Fruit fly (Drosophila melanogaster) whole organism, embryonic: ENCODE measurements around the gene Ir67b.
A peak's percentile ranks its signal among the peaks of the same experiment; 100 is the strongest.

ENCODE experiments used
- Blimp-1 ChIP-seq: fragments of 200-800 bp; sonication (Bioruptor generic); optimal IDR thresholded peaks from 3 replicates; lab custom pipeline; 2018; ENCODE audit warnings: missing biosample characterization, missing genetic modification characterization, mild to moderate bottlenecking, moderate library complexity, missing genetic modification reagents
- CG11504 ChIP-seq: fragments of 200-800 bp; sonication (Bioruptor generic); optimal IDR thresholded peaks from 3 replicates; lab custom pipeline; 2019; ENCODE audit warnings: missing biosample characterization, mild to moderate bottlenecking, missing genetic modification characterization, moderate library complexity
- CG15073 ChIP-seq: fragments of 200-800 bp; sonication (Bioruptor generic); optimal IDR thresholded peaks from 2 replicates; lab custom pipeline; 2016; ENCODE audit warnings: missing biosample characterization, missing genetic modification characterization
- CG1792 ChIP-seq: fragments of 200-800 bp; sonication (Bioruptor generic); optimal IDR thresholded peaks from 2 replicates; lab custom pipeline; 2016; ENCODE audit warnings: missing biosample characterization, missing genetic modification characterization
- CG18262 ChIP-seq: fragments of 200-800 bp; optimal IDR thresholded peaks from 3 replicates; lab custom pipeline; 2019; ENCODE audit warnings: missing biosample characterization, mild to moderate bottlenecking, missing genetic modification characterization, moderate library complexity
- CG2120 ChIP-seq: fragments of 200-800 bp; sonication (Bioruptor generic); optimal IDR thresholded peaks from 3 replicates; lab custom pipeline; 2016; ENCODE audit warnings: missing biosample characterization, missing genetic modification characterization
- CG2712 ChIP-seq: fragments of 200-800 bp; optimal IDR thresholded peaks from 3 replicates; lab custom pipeline; 2019; ENCODE audit warnings: missing biosample characterization, mild to moderate bottlenecking, missing genetic modification characterization, moderate library complexity
- CG4424 ChIP-seq: fragments of 200-800 bp; sonication (Bioruptor generic); optimal IDR thresholded peaks from 3 replicates; lab custom pipeline; 2016; ENCODE audit warnings: missing biosample characterization, missing genetic modification characterization
- CG6791 ChIP-seq: fragments of 200-800 bp; sonication (Bioruptor generic); IDR thresholded peaks from 3 replicates; pipeline ENCODE4 v1.3.6; 2022; ENCODE audit warnings: missing biosample characterization, missing genetic modification characterization; ENCODE audit not compliant: partially characterized antibody
- CG7786 ChIP-seq: fragments of 200-800 bp; sonication (Bioruptor generic); optimal IDR thresholded peaks from 2 replicates; lab custom pipeline; 2016; ENCODE audit warnings: missing biosample characterization, missing genetic modification characterization
- CG7963 ChIP-seq: fragments of 200-800 bp; sonication (Bioruptor generic); IDR thresholded peaks from 3 replicates; pipeline ENCODE4 v1.3.6; 2022; ENCODE audit warnings: missing biosample characterization, missing genetic modification characterization; ENCODE audit not compliant: partially characterized antibody
- CG8281 ChIP-seq: fragments of 200-800 bp; sonication (Bioruptor generic); optimal IDR thresholded peaks from 2 replicates; lab custom pipeline; 2018; ENCODE audit warnings: missing biosample characterization, mild to moderate bottlenecking, missing genetic modification characterization, moderate library complexity
- CG8478 ChIP-seq: fragments of >200 bp; optimal IDR thresholded peaks from 2 replicates; lab custom pipeline; 2018
- CG8765 ChIP-seq: fragments of 200-800 bp; sonication (Bioruptor generic); IDR thresholded peaks from 2 replicates; pipeline ENCODE4 v1.3.6; 2022; ENCODE audit warnings: missing biosample characterization, missing genetic modification characterization
- CG9876 ChIP-seq: fragments of 200-800 bp; sonication (Bioruptor generic); optimal IDR thresholded peaks from 2 replicates; lab custom pipeline; 2016; ENCODE audit warnings: missing biosample characterization, missing genetic modification characterization
- Chrac-16 ChIP-seq: fragments of 200-800 bp; sonication (Bioruptor generic); optimal IDR thresholded peaks from 3 replicates; lab custom pipeline; 2016; ENCODE audit warnings: missing biosample characterization, missing genetic modification characterization
- Ets65A ChIP-seq: fragments of 200-800 bp; sonication (Bioruptor generic); peaks from one replicate; lab custom pipeline; 2016; ENCODE audit warnings: missing biosample characterization, missing genetic modification characterization
- Hey ChIP-seq: fragments of 200-800 bp; sonication (Bioruptor generic); optimal IDR thresholded peaks from 3 replicates; lab custom pipeline; 2018; ENCODE audit warnings: missing biosample characterization, mild to moderate bottlenecking, missing genetic modification characterization
- Hsf ChIP-seq: fragments of 200-800 bp; sonication (Bioruptor generic); optimal IDR thresholded peaks from 3 replicates; lab custom pipeline; 2016; ENCODE audit warnings: missing biosample characterization, missing genetic modification characterization
- Oli ChIP-seq: fragments of 200-800 bp; sonication (Bioruptor generic); optimal IDR thresholded peaks from 2 replicates; lab custom pipeline; 2018; ENCODE audit warnings: missing biosample characterization, mild to moderate bottlenecking, missing genetic modification characterization, moderate library complexity
- Six4 ChIP-seq: fragments of 200-800 bp; sonication (Bioruptor generic); optimal IDR thresholded peaks from 2 replicates; lab custom pipeline; 2016; ENCODE audit warnings: missing biosample characterization, missing genetic modification characterization
- Xbp1 ChIP-seq: fragments of 200-800 bp; sonication (Bioruptor generic); optimal IDR thresholded peaks from 3 replicates; lab custom pipeline; 2016; ENCODE audit warnings: missing biosample characterization, mild to moderate bottlenecking, missing genetic modification characterization
- Xrp1 ChIP-seq: fragments of 200-800 bp; sonication (Bioruptor generic); IDR thresholded peaks from 2 replicates; pipeline ENCODE4 v1.3.6; 2022; ENCODE audit warnings: missing biosample characterization, missing genetic modification characterization
- abd-A ChIP-seq: fragments of 200-800 bp; sonication (Bioruptor generic); optimal IDR thresholded peaks from 3 replicates; lab custom pipeline; 2019; ENCODE audit warnings: missing biosample characterization, mild to moderate bottlenecking, missing genetic modification characterization, moderate library complexity
- aop ChIP-seq: fragments of 200-800 bp; sonication (Bioruptor generic); IDR thresholded peaks from 2 replicates; pipeline ENCODE4 v1.3.6; 2022; ENCODE audit warnings: missing biosample characterization, missing genetic modification characterization
- ara ChIP-seq: fragments of 200-800 bp; sonication (Bioruptor generic); IDR thresholded peaks from 2 replicates; pipeline ENCODE4 v1.3.6; 2022; ENCODE audit warnings: missing biosample characterization, missing genetic modification characterization
- bsh ChIP-seq, 2 experiments: fragments of 200-800 bp; sonication (Bioruptor generic); optimal IDR thresholded peaks; 2 replicates each; lab custom pipeline; 2017 to 2018; ENCODE audit warnings: mild to moderate bottlenecking in 2 of 2, missing biosample characterization in 2 of 2, missing genetic modification characterization in 2 of 2, moderate library complexity in 1 of 2
- chn ChIP-seq: fragments of 200-800 bp; sonication (Bioruptor generic); optimal IDR thresholded peaks from 2 replicates; lab custom pipeline; 2016; ENCODE audit warnings: missing biosample characterization, missing genetic modification characterization
- dan ChIP-seq: fragments of 200-800 bp; sonication (Bioruptor generic); IDR thresholded peaks from 2 replicates; pipeline ENCODE4 v1.3.6; 2022; ENCODE audit warnings: missing biosample characterization, missing genetic modification characterization
- dmrt11E ChIP-seq: fragments of 200-800 bp; sonication (Bioruptor generic); optimal IDR thresholded peaks from 3 replicates; lab custom pipeline; 2018; ENCODE audit warnings: missing biosample characterization, mild to moderate bottlenecking, missing genetic modification characterization, moderate library complexity
- fu2 ChIP-seq: fragments of 200-800 bp; sonication (Bioruptor generic); optimal IDR thresholded peaks from 2 replicates; lab custom pipeline; 2016; ENCODE audit warnings: missing biosample characterization, missing genetic modification characterization
- gem ChIP-seq: fragments of 200-800 bp; sonication (Bioruptor generic); optimal IDR thresholded peaks from 2 replicates; lab custom pipeline; 2019; ENCODE audit warnings: missing biosample characterization, mild to moderate bottlenecking, missing genetic modification characterization, moderate library complexity
- grau ChIP-seq: fragments of 200-800 bp; optimal IDR thresholded peaks from 3 replicates; lab custom pipeline; 2019; ENCODE audit warnings: missing biosample characterization, mild to moderate bottlenecking, missing genetic modification characterization, moderate library complexity
- gro ChIP-seq: fragments of 200-800 bp; sonication (Bioruptor generic); optimal IDR thresholded peaks from 2 replicates; lab custom pipeline; 2016; ENCODE audit warnings: missing biosample characterization, missing genetic modification characterization
- hbn ChIP-seq: fragments of 200-800 bp; sonication (Bioruptor generic); IDR thresholded peaks from 2 replicates; pipeline ENCODE4 v1.3.6; 2022; ENCODE audit warnings: missing biosample characterization, missing genetic modification characterization; ENCODE audit not compliant: partially characterized antibody
- kay ChIP-seq: fragments of 200-800 bp; sonication (Bioruptor generic); optimal IDR thresholded peaks from 2 replicates; lab custom pipeline; 2016; ENCODE audit warnings: missing biosample characterization, missing genetic modification characterization
- nau ChIP-seq: fragments of 200-800 bp; sonication (Bioruptor generic); optimal IDR thresholded peaks from 3 replicates; lab custom pipeline; 2017; ENCODE audit warnings: missing biosample characterization, mild to moderate bottlenecking, missing genetic modification characterization, missing genetic modification reagents
- phol ChIP-seq: fragments of 200-800 bp; sonication (Bioruptor generic); optimal IDR thresholded peaks from 3 replicates; lab custom pipeline; 2018; ENCODE audit warnings: missing biosample characterization, mild to moderate bottlenecking, missing genetic modification characterization, moderate library complexity
- pum ChIP-seq: fragments of 200-800 bp; sonication (Bioruptor generic); optimal IDR thresholded peaks from 2 replicates; lab custom pipeline; 2016; ENCODE audit warnings: missing biosample characterization, missing genetic modification characterization
- ranshi ChIP-seq: fragments of 200-800 bp; sonication (Bioruptor generic); IDR thresholded peaks from 2 replicates; pipeline ENCODE4 v1.3.6; 2022; ENCODE audit warnings: missing biosample characterization, missing genetic modification characterization
- repo ChIP-seq: fragments of 200-800 bp; sonication (Bioruptor generic); optimal IDR thresholded peaks from 2 replicates; lab custom pipeline; 2016; ENCODE audit warnings: missing biosample characterization, missing genetic modification characterization
- row ChIP-seq: fragments of 200-800 bp; sonication (Bioruptor generic); IDR thresholded peaks from 3 replicates; pipeline ENCODE4 v1.3.6; 2022; ENCODE audit warnings: missing biosample characterization, missing genetic modification characterization
- sens ChIP-seq: fragments of 200-800 bp; sonication (Bioruptor generic); peaks from one replicate; lab custom pipeline; 2016; ENCODE audit warnings: missing biosample characterization, missing genetic modification characterization
- sisA ChIP-seq: fragments of 200-800 bp; sonication (Bioruptor generic); IDR thresholded peaks from 2 replicates; pipeline ENCODE4 v1.3.6; 2022; ENCODE audit warnings: missing biosample characterization, missing genetic modification characterization
- slou ChIP-seq: fragments of 200-800 bp; sonication (Bioruptor generic); optimal IDR thresholded peaks from 3 replicates; lab custom pipeline; 2016; ENCODE audit warnings: missing biosample characterization, missing genetic modification characterization
- slp2 ChIP-seq: fragments of 200-800 bp; sonication (Bioruptor generic); optimal IDR thresholded peaks from 2 replicates; lab custom pipeline; 2016; ENCODE audit warnings: missing biosample characterization, missing genetic modification characterization
- sr ChIP-seq: fragments of 200-800 bp; sonication (Bioruptor generic); IDR thresholded peaks from 3 replicates; pipeline ENCODE4 v1.3.6; 2022; ENCODE audit warnings: missing biosample characterization, missing genetic modification characterization
- sug ChIP-seq: fragments of 200-800 bp; optimal IDR thresholded peaks from 2 replicates; lab custom pipeline; 2019; ENCODE audit warnings: missing biosample characterization, mild to moderate bottlenecking, missing genetic modification characterization, moderate library complexity
- tgo ChIP-seq: fragments of 200-800 bp; sonication (Bioruptor generic); IDR thresholded peaks from 3 replicates; pipeline ENCODE4 v1.3.6; 2022; ENCODE audit warnings: missing biosample characterization, missing genetic modification characterization
- ttk ChIP-seq: fragments of 200-800 bp; sonication (Bioruptor generic); IDR thresholded peaks from 2 replicates; pipeline ENCODE4 v2.1.2; 2022; ENCODE audit warnings: missing biosample characterization, missing genetic modification characterization
- twi ChIP-seq: fragments of 200-800 bp; optimal IDR thresholded peaks from 2 replicates; lab custom pipeline; 2019; ENCODE audit warnings: missing biosample characterization, mild to moderate bottlenecking, missing genetic modification characterization, moderate library complexity
- zen ChIP-seq: fragments of 200-800 bp; sonication (Bioruptor generic); optimal IDR thresholded peaks from 3 replicates; lab custom pipeline; 2018; ENCODE audit warnings: missing biosample characterization, mild to moderate bottlenecking, missing genetic modification characterization, moderate library complexity
- zfh1 ChIP-seq: fragments of 200-800 bp; sonication (Bioruptor generic); IDR thresholded peaks from 3 replicates; pipeline ENCODE4 v1.3.6; 2022; ENCODE audit warnings: missing biosample characterization, missing genetic modification characterization

Gene Ir67b

DNA sequence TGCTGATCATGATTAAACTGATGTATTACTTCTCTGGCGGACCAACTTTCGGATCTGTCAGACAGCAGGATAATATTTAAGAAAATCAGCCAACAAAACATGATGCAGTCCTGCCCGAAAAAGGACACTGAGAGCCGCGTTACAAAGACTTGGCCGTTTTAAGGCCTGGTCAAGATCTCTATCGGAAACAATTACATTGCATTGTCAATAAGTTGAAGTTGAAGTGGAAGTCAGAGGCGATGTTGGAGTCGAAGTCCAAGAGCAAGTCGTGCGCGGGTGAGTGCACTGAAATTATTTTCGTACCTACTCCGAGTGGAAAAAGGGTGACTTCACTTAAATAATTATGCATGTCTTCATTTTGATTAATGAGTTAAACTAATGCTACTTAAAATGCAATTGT, 2.2 kb upstream of the Ir67b start, which contains the start of gene Ir67c:
TSS of gene Ir67c (minus strand) at position 101 of the 400 bp plus-strand sequence.
- TF ChIP-seq CG7786 (GFP tag; lab: Kevin White, UChicago), result no peak
- TF ChIP-seq CG2712 (tag; lab: Kevin White, UChicago), result peak; percentile 12
- no peak for TF ChIP-seq CG2120 (GFP tag; lab: Kevin White, UChicago)
- peak in 1 of 2 experiments; percentile 3 for TF ChIP-seq bsh (GFP tag; optimal IDR thresholded peaks at IDR 0.05; lab: Kevin White, UChicago)
- no peak for TF ChIP-seq tgo (GFP tag; lab: Robert Waterston, UW)
- no peak for TF ChIP-seq row (GFP tag; lab: Robert Waterston, UW)
- TF ChIP-seq zfh1 (GFP tag; lab: Robert Waterston, UW), result 0 out of 3 replicates have a peak, but pooled peaks have one; percentile 8
- no peak for TF ChIP-seq fu2 (GFP tag; lab: Kevin White, UChicago)
- TF ChIP-seq phol (tag; lab: Kevin White, UChicago), result peak; percentile 28
- no peak for TF ChIP-seq zen (tag; lab: Kevin White, UChicago)
- no peak for TF ChIP-seq CG8765 (GFP tag; lab: Robert Waterston, UW)
- no peak for TF ChIP-seq gro (GFP tag; lab: Kevin White, UChicago)
- peak; percentile 14 for TF ChIP-seq gem (tag; lab: Kevin White, UChicago)
- peak; percentile 43 for TF ChIP-seq sens
- no peak for TF ChIP-seq sisA (GFP tag; lab: Robert Waterston, UW)
- no peak for TF ChIP-seq nau
- no peak for TF ChIP-seq sr (GFP tag; lab: Robert Waterston, UW)
- TF ChIP-seq Xbp1, result no peak
- peak; percentile 40 for TF ChIP-seq Ets65A (GFP tag; lab: Kevin White, UChicago)
- TF ChIP-seq CG7963 (GFP tag; lab: Robert Waterston, UW), result no peak
- TF ChIP-seq ranshi, result no peak
- no peak for TF ChIP-seq grau (tag; lab: Kevin White, UChicago)
- peak; percentile 6 for TF ChIP-seq CG4424
- peak; percentile 50; the same call in 1 of the 2 replicates for TF ChIP-seq ara (GFP tag; lab: Robert Waterston, UW)
- TF ChIP-seq Blimp-1, result peak; percentile 13
- TF ChIP-seq dmrt11E (tag; lab: Kevin White, UChicago), result peak; percentile 21
- no peak for TF ChIP-seq aop (GFP tag; lab: Robert Waterston, UW)
- TF ChIP-seq ttk (GFP tag; lab: Robert Waterston, UW), result no peak
- TF ChIP-seq sug (tag; lab: Kevin White, UChicago), result no peak
- TF ChIP-seq CG6791 (GFP tag; lab: Robert Waterston, UW), result no peak
- no peak for TF ChIP-seq CG1792 (GFP tag; lab: Kevin White, UChicago)
- no peak for TF ChIP-seq slp2 (GFP tag; lab: Kevin White, UChicago)
- TF ChIP-seq chn (GFP tag; lab: Kevin White, UChicago), result no peak
- no peak for TF ChIP-seq CG15073 (GFP tag; lab: Kevin White, UChicago)
- TF ChIP-seq Six4 (GFP tag; lab: Kevin White, UChicago), result no peak
- no peak for TF ChIP-seq abd-A (tag; lab: Kevin White, UChicago)
- no peak for TF ChIP-seq slou (GFP tag; lab: Kevin White, UChicago)
- no peak for TF ChIP-seq kay (GFP tag; lab: Kevin White, UChicago)
- TF ChIP-seq CG9876 (GFP tag; lab: Kevin White, UChicago), result no peak
- no peak for TF ChIP-seq repo
- peak; percentile 14 for TF ChIP-seq CG11504 (tag; lab: Kevin White, UChicago)
- no peak for TF ChIP-seq CG8281 (tag; lab: Kevin White, UChicago)
- TF ChIP-seq Xrp1 (GFP tag; lab: Robert Waterston, UW), result peak; percentile 44; the same call in 1 of the 2 replicates
- TF ChIP-seq dan (GFP tag; lab: Robert Waterston, UW), result no peak
- TF ChIP-seq CG8478 (lab: Kevin White, UChicago), result no peak
- TF ChIP-seq pum, result no peak
- no peak for TF ChIP-seq hbn
- TF ChIP-seq twi, result no peak
- no peak for TF ChIP-seq Chrac-16 (GFP tag; lab: Kevin White, UChicago)
- no peak for TF ChIP-seq Hsf (GFP tag; lab: Kevin White, UChicago)
- TF ChIP-seq Hey, result no peak
- TF ChIP-seq CG18262 (tag; lab: Kevin White, UChicago), result peak; percentile 7
- no peak for TF ChIP-seq Oli (tag; lab: Kevin White, UChicago)
